Worm (Caenorhabditis elegans) whole organism, L4/young adult: ENCODE results near the gene C40H5.2.

Source experiments
- dao-5 ChIP-seq: sonication (generic microtip); optimal IDR thresholded peaks from 2 replicates; lab custom pipeline; 2016; ENCODE audit warnings: missing genotype, missing genetic modification characterization, moderate library complexity, missing compliant biosample characterization
- him-1 ChIP-seq: sonication (generic microtip); optimal IDR thresholded peaks from 2 replicates; lab custom pipeline; 2016; ENCODE audit warnings: missing genotype, missing genetic modification reagents, missing genetic modification characterization, missing compliant biosample characterization

- no peak for TF ChIP-seq dao-5 (tag; lab: Kevin White, UChicago)
- TF ChIP-seq him-1 (tag; lab: Kevin White, UChicago) = no peak
These were observed 6.4 kb downstream of the C40H5.2 start for ce11 chrX:11752289-11752688.
